Fruit fly (Drosophila melanogaster) whole organism, pupa: Measurements from ENCODE around the gene Cchl.
A peak's percentile ranks its signal among the peaks of the same experiment; 100 is the strongest.

Experiments
- CG10348 ChIP-seq: fragments of 200-800 bp; sonication (Bioruptor generic); IDR thresholded peaks from 2 replicates; pipeline ENCODE4 v1.3.6; 2022; ENCODE audit warnings: missing biosample characterization, missing genetic modification characterization
- CG12605 ChIP-seq: fragments of 200-800 bp; sonication (Bioruptor generic); IDR thresholded peaks from 2 replicates; pipeline ENCODE4 v1.3.6; 2022; ENCODE audit warnings: missing biosample characterization, missing genetic modification characterization
- CG13204 ChIP-seq: fragments of 200-800 bp; sonication (Bioruptor generic); optimal IDR thresholded peaks from 2 replicates; lab custom pipeline; 2018; ENCODE audit warnings: missing biosample characterization, mild to moderate bottlenecking, missing genetic modification characterization, moderate library complexity
- CG14655 ChIP-seq: fragments of 200-800 bp; sonication (Bioruptor generic); optimal IDR thresholded peaks from 3 replicates; lab custom pipeline; 2017; ENCODE audit warnings: mild to moderate bottlenecking, missing biosample characterization, missing genetic modification reagents, missing genetic modification characterization
- CG15710 ChIP-seq: fragments of 200-800 bp; sonication (Bioruptor generic); optimal IDR thresholded peaks from 2 replicates; lab custom pipeline; 2018; ENCODE audit warnings: missing biosample characterization, mild to moderate bottlenecking, missing genetic modification characterization, moderate library complexity
- CG17806 ChIP-seq: fragments of 200-800 bp; sonication (Bioruptor generic); optimal IDR thresholded peaks from 2 replicates; lab custom pipeline; 2018; ENCODE audit warnings: missing biosample characterization, mild to moderate bottlenecking, missing genetic modification characterization, moderate library complexity
- CG32121 ChIP-seq: fragments of 200-800 bp; sonication (Bioruptor generic); IDR thresholded peaks from 2 replicates; pipeline ENCODE4 v1.3.6; 2022; ENCODE audit warnings: missing biosample characterization, missing genetic modification characterization
- CG34367 ChIP-seq: fragments of 200-800 bp; sonication (Bioruptor generic); optimal IDR thresholded peaks from 2 replicates; lab custom pipeline; 2018; ENCODE audit warnings: missing biosample characterization, mild to moderate bottlenecking, missing genetic modification characterization
- CG4496 ChIP-seq: fragments of 200-800 bp; sonication (Bioruptor generic); IDR thresholded peaks from 3 replicates; pipeline ENCODE4 v1.3.6; 2022; ENCODE audit warnings: missing biosample characterization, missing genetic modification characterization
- CG8159 ChIP-seq: fragments of 200-800 bp; sonication (Bioruptor generic); optimal IDR thresholded peaks from 3 replicates; lab custom pipeline; 2018; ENCODE audit warnings: missing biosample characterization, mild to moderate bottlenecking, missing genetic modification characterization, moderate library complexity
- CG8301 ChIP-seq: fragments of 200-800 bp; sonication (Bioruptor generic); optimal IDR thresholded peaks from 2 replicates; lab custom pipeline; 2018; ENCODE audit warnings: missing biosample characterization, mild to moderate bottlenecking, missing genetic modification characterization
- CG9948 ChIP-seq: fragments of 200-800 bp; sonication (Bioruptor generic); optimal IDR thresholded peaks from 2 replicates; lab custom pipeline; 2018; ENCODE audit warnings: missing biosample characterization, mild to moderate bottlenecking, missing genetic modification characterization, moderate library complexity
- D1 ChIP-seq: fragments of 200-800 bp; sonication (Bioruptor generic); optimal IDR thresholded peaks from 2 replicates; lab custom pipeline; 2018; ENCODE audit warnings: missing biosample characterization, mild to moderate bottlenecking, missing genetic modification characterization, moderate library complexity
- EcR ChIP-seq: fragments of 200-800 bp; sonication (Bioruptor generic); optimal IDR thresholded peaks from 3 replicates; lab custom pipeline; 2019; ENCODE audit warnings: missing biosample characterization, missing genetic modification characterization, mild to moderate bottlenecking, moderate library complexity, missing genetic modification reagents
- Ets98B ChIP-seq: fragments of 200-800 bp; sonication (Bioruptor generic); IDR thresholded peaks from 2 replicates; pipeline ENCODE4 v1.3.6; 2022; ENCODE audit warnings: missing biosample characterization, missing genetic modification characterization
- Pif1A ChIP-seq: fragments of 200-800 bp; sonication (Bioruptor generic); optimal IDR thresholded peaks from 3 replicates; lab custom pipeline; 2016; ENCODE audit warnings: missing biosample characterization, missing genetic modification characterization
- Pif1B ChIP-seq: fragments of 200-800 bp; sonication (Bioruptor generic); optimal IDR thresholded peaks from 3 replicates; lab custom pipeline; 2016; ENCODE audit warnings: missing biosample characterization, missing genetic modification characterization
- Snoo ChIP-seq: fragments of 200-800 bp; sonication (Bioruptor generic); optimal IDR thresholded peaks from 3 replicates; lab custom pipeline; 2017; ENCODE audit warnings: missing biosample characterization, mild to moderate bottlenecking, missing genetic modification characterization, inconsistent platforms
- fd96Ca ChIP-seq: fragments of 200-800 bp; sonication (Bioruptor generic); IDR thresholded peaks from 3 replicates; pipeline ENCODE4 v1.3.6; 2022; ENCODE audit warnings: missing biosample characterization, missing genetic modification characterization
- gl ChIP-seq: fragments of 200-800 bp; sonication (Bioruptor generic); optimal IDR thresholded peaks from 2 replicates; lab custom pipeline; 2018; ENCODE audit warnings: missing biosample characterization, mild to moderate bottlenecking, missing genetic modification characterization
- rn ChIP-seq: fragments of 200-800 bp; sonication (Bioruptor generic); IDR thresholded peaks from 2 replicates; pipeline ENCODE4 v1.3.6; 2022; ENCODE audit warnings: missing biosample characterization, missing genetic modification characterization

Cchl gene

DNA sequence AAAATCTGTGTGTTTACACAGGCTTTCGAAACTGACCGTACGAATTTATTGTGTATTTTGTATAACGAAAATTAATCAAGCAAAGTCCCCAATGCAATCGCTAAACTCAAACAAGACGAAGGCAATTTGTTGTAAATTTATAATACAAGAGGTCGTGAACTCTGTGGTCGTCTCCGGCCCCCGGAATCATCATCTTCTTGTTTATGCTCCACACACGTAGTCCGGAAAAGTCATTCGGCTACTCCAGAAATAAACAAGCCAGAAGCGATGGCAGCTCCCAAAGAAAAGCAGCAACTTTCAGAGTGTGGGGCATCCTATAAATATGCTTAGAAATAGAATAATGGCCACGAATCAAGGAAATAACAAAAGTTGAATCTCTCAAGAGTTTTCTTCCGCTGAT, 25.9 kb upstream of the Cchl start:
- no peak for TF ChIP-seq CG8159
- TF ChIP-seq Pif1B, result no peak
- no peak for TF ChIP-seq gl (tag; lab: Kevin White, UChicago)
- TF ChIP-seq CG9948, result no peak
- no peak for TF ChIP-seq CG4496 (GFP tag; lab: Robert Waterston, UW)
- TF ChIP-seq CG15710 (tag; lab: Kevin White, UChicago), result no peak
- TF ChIP-seq fd96Ca (GFP tag; lab: Robert Waterston, UW), result no peak
- TF ChIP-seq CG8301 (tag; lab: Kevin White, UChicago), result no peak
- TF ChIP-seq, all 21 proteins: peak for 0

DNA sequence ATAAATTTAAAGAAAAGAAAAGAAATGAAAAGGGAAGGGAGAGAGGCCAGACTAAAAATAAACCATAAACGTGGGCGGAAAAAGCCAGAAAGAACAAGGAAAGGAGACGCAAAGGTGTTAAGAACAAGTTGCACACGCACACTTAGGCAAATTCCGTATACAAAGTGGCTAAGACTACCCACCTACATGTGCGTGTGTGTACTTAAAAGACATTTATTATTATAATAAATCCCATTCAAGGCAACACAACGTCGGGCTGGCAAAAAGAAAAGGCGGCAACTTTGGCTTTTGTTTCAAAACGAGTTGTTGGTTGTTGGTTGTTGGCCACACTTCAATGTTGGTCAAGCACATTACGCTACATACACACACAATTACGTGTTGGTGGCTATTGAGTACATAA, 25.0 kb upstream of the Cchl start:
- TF ChIP-seq CG9948, result no peak
- no peak for TF ChIP-seq fd96Ca (GFP tag; lab: Robert Waterston, UW)
- no peak for TF ChIP-seq D1
- TF ChIP-seq CG10348, result no peak
- no peak for TF ChIP-seq EcR (GFP tag; lab: Kevin White, UChicago)

DNA sequence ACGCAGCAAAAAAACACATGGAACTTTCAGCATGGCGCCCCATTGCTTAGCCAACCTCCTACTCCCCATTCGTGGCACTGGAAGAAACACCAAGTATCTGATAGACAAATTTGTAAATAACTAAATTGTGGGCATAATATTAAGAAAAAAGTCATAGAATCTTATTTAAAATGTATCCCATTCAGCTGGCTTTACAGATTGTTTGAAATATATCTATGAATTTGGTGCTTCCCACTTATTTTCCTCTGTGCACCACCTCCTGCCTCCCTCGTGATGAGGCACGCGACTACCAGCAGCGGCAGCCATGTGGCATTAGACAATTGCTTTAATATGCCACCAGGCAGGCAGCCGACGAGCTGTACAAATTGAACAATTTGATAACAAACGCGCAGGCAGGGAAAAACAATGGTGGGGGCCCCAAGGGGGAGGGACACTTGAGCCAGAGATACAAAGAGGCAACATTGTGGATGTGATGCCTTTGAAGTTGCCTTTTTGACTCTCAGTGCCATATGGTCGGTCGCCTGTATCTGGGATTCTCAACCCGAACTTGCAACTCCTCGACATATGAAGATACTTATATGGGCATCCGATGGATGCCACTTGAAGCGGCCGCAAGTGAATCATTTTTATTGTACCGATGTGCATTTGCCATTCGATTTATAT, 22.0 kb upstream of the Cchl start:
- peak; percentile 75 for TF ChIP-seq CG8301 (tag; lab: Kevin White, UChicago)
- peak; percentile 54 for TF ChIP-seq CG17806 (tag; lab: Kevin White, UChicago)
- TF ChIP-seq CG15710 (tag; lab: Kevin White, UChicago), result peak; percentile 50
- TF ChIP-seq CG34367 (tag; lab: Kevin White, UChicago), result peak; percentile 34
- TF ChIP-seq Pif1B, result peak; percentile 15
- peak; percentile 83 for TF ChIP-seq Ets98B (GFP tag; lab: Robert Waterston, UW)
- peak; percentile 80 for TF ChIP-seq CG32121 (GFP tag; lab: Robert Waterston, UW)
- no peak for TF ChIP-seq gl (tag; lab: Kevin White, UChicago)
- peak; percentile 34 for TF ChIP-seq CG9948
- no peak for TF ChIP-seq CG4496 (GFP tag; lab: Robert Waterston, UW)
- TF ChIP-seq rn, result no peak
- no peak for TF ChIP-seq EcR (GFP tag; lab: Kevin White, UChicago)
- TF ChIP-seq CG10348, result 0 out of 2 replicates have a peak, but pooled peaks have one; percentile 40
- peak; percentile 64 for TF ChIP-seq Pif1A
- TF ChIP-seq CG14655 (GFP tag; lab: Kevin White, UChicago), result peak; percentile 80
- peak; percentile 66 for TF ChIP-seq CG12605 (GFP tag; lab: Robert Waterston, UW)
- peak; percentile 59 for TF ChIP-seq CG8159
- no peak for TF ChIP-seq Snoo (tag; lab: Kevin White, UChicago)
- TF ChIP-seq fd96Ca (GFP tag; lab: Robert Waterston, UW), result peak; percentile 77
- TF ChIP-seq D1, result no peak
- no peak for TF ChIP-seq CG13204 (GFP tag; lab: Kevin White, UChicago)

- TF ChIP-seq fd96Ca (GFP tag; lab: Robert Waterston, UW), result no peak
- TF ChIP-seq gl (tag; lab: Kevin White, UChicago), result no peak
- no peak for TF ChIP-seq CG13204 (GFP tag; lab: Kevin White, UChicago)
- no peak for TF ChIP-seq CG8159
- TF ChIP-seq rn, result no peak
- no peak for TF ChIP-seq D1
- TF ChIP-seq CG32121 (GFP tag; lab: Robert Waterston, UW), result no peak
- no peak for TF ChIP-seq Pif1A
- no peak for TF ChIP-seq CG14655 (GFP tag; lab: Kevin White, UChicago)
- no peak for TF ChIP-seq CG4496 (GFP tag; lab: Robert Waterston, UW)
- TF ChIP-seq CG12605 (GFP tag; lab: Robert Waterston, UW), result no peak
- TF ChIP-seq, all 21 proteins: peak for 0
Measured at dm6 chr3R:22047412-22047811, 20.1 kb upstream of the Cchl start.

DNA sequence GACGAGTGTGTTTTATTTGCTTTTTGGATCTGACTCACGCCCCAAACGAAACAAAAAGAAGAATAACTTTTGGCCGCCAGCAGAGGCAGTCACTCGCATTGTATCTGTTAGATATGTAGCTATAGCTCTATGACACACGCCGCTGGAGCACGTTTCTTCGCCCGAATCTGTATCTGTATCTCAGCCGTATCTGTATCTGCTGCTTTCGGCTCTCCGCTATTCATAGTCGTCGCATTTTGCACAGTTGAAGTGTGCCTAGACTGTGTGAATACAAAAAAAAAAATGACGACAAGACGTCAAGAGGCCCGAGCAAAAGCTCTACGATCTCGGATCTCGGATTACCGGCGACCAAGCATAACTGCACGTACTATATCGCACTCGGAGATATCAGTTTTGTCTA, 19.4 kb upstream of the Cchl start:
- TF ChIP-seq CG32121 (GFP tag; lab: Robert Waterston, UW) (no peak), CG34367 (tag; lab: Kevin White, UChicago) (no peak)

DNA sequence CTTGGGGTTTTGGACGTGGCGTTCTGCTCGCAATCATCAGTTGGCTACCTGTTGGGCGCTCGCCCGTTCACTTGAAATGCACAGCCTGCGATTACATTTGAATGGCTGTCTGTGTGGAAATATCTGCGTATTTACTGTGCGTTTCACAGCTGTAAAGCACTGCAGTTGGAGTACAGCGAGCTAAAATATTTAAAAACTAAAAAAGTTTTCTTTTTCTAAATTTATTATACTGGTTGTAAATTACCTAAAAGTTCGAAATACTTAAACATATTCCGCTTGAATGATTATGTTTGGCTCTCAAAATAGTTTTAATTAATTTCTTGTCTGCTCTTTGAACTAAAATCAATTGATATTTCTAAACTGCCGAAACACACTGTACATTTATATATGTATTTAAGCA, 19.0 kb upstream of the Cchl start:
- TF ChIP-seq EcR (GFP tag; lab: Kevin White, UChicago) (no peak), CG17806 (tag; lab: Kevin White, UChicago) (no peak), CG4496 (GFP tag; lab: Robert Waterston, UW) (no peak), CG34367 (tag; lab: Kevin White, UChicago) (no peak), Pif1B (no peak), Snoo (tag; lab: Kevin White, UChicago) (peak; percentile 0), fd96Ca (GFP tag; lab: Robert Waterston, UW) (0 out of 3 replicates have a peak, but pooled peaks have one; percentile 11), CG10348 (no peak), CG9948 (no peak), CG12605 (GFP tag; lab: Robert Waterston, UW) (no peak)

- TF ChIP-seq CG15710 (tag; lab: Kevin White, UChicago) (no peak), CG8159 (no peak), CG10348 (no peak), CG4496 (GFP tag; lab: Robert Waterston, UW) (no peak), rn (no peak)
Measured at dm6 chr3R:22044443-22044970, 17.2 kb upstream of the Cchl start.
